Worm (Caenorhabditis elegans) whole organism, L1 larva: ENCODE measurements around the gene srw-97.

Source experiments
- F16B12.6 ChIP-seq: fragments of 150-350 bp; optimal IDR thresholded peaks from 2 replicates; lab custom pipeline; 2014; ENCODE audit warnings: missing biosample characterization, missing genetic modification characterization
- egl-27 ChIP-seq, 2 experiments: fragments of 150-350 bp in 1 of 2; sonication (generic microtip); optimal IDR thresholded peaks; 3 replicates each; lab custom pipeline; 2017 to 2018; ENCODE audit warnings: missing biosample characterization in 2 of 2, missing genetic modification characterization in 2 of 2, missing genetic modification reagents in 2 of 2
- lin-39 ChIP-seq: fragments of 150-350 bp; optimal IDR thresholded peaks from 2 replicates; lab custom pipeline; 2014; ENCODE audit warnings: missing biosample characterization, missing genetic modification reagents, missing genetic modification characterization
- mep-1 ChIP-seq: fragments of 150-350 bp; optimal IDR thresholded peaks from 2 replicates; lab custom pipeline; 2014; ENCODE audit warnings: missing biosample characterization, missing genetic modification characterization
- nhr-237 ChIP-seq: fragments of 150-350 bp; optimal IDR thresholded peaks from 2 replicates; lab custom pipeline; 2014; ENCODE audit warnings: missing biosample characterization, missing genetic modification characterization
- nhr-77 ChIP-seq: fragments of 150-350 bp; optimal IDR thresholded peaks from 2 replicates; lab custom pipeline; 2014; ENCODE audit warnings: missing biosample characterization, missing genetic modification characterization
- pax-3 ChIP-seq: fragments of 200-800 bp; sonication (Bioruptor generic); optimal IDR thresholded peaks from 2 replicates; lab custom pipeline; 2018; ENCODE audit warnings: mild to moderate bottlenecking, missing genetic modification characterization, moderate library complexity, missing compliant biosample characterization
- skn-1 ChIP-seq: fragments of 150-350 bp; optimal IDR thresholded peaks from 2 replicates; lab custom pipeline; 2014; ENCODE audit warnings: missing biosample characterization, missing genetic modification characterization
- snpc-4 ChIP-seq: fragments of 150-350 bp; optimal IDR thresholded peaks from 2 replicates; lab custom pipeline; 2014; ENCODE audit warnings: missing biosample characterization, missing genetic modification characterization
- sox-4 ChIP-seq: sonication (generic microtip); optimal IDR thresholded peaks from 2 replicates; lab custom pipeline; 2016; ENCODE audit warnings: missing genetic modification characterization, missing compliant biosample characterization

DNA sequence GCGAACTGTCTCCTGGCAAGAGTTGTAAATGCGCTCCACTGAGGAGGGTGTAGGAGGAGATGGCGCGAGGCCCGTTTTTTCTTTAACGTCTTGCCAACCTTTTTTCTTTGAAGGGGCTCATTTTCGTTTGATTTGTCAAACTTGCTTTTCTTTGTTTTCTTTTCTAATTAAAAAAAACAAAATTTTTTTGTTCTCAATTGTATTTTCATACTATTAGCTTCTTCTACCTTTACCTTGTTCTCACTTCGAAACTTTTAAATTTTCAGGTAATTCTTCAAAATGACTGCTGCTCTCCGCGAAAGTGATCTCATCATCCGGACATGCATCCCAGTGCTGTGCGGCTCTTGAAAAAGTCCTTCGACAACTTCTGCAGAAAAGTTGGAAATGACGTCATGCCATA, 41.1 kb upstream of the srw-97 start, which contains the start of gene fbxa-184:
- no peak for TF ChIP-seq lin-39 (tag; lab: Kevin White, UChicago)
- TF ChIP-seq nhr-77 (tag; lab: Kevin White, UChicago) = no peak
- no peak for TF ChIP-seq pax-3 (tag; lab: Kevin White, UChicago)
- no peak for TF ChIP-seq skn-1 (tag; lab: Kevin White, UChicago)
- no peak for TF ChIP-seq F16B12.6
- no peak for TF ChIP-seq sox-4 (tag; lab: Kevin White, UChicago)
- no peak for TF ChIP-seq mep-1 (tag; lab: Kevin White, UChicago)
- TF ChIP-seq egl-27 (tag; optimal IDR thresholded peaks at IDR 0.05; lab: Kevin White, UChicago) = no peak
- no peak for TF ChIP-seq snpc-4 (tag; lab: Kevin White, UChicago)
- TF ChIP-seq nhr-237 (tag; lab: Kevin White, UChicago) = no peak
